Worm (Caenorhabditis elegans): ENCODE measurements around the gene ZK185.3.

ZK185.3 gene

DNA sequence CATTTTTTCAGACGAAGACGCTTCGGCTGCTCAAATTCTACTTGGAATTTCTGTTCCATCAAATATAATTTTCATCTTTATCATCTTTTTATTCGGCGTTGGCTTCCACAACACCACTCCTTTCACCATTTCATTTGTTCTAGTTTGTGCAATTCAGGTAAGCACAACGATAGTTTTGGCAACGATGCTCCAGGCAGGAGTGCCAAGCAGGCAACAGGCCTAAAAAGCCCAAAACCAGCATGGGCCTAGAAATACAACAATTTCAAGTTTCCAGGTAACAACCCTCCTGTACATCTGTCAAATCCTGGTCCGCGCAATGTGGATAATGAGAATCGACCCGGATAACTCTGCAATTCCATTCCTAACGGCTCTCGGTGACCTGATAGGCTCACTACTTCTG is 11.0 kb upstream of the ZK185.3 start:
- TF ChIP-seq che-1 (tag; optimal IDR thresholded peaks at IDR 0.05) = no peak
- no peak for TF ChIP-seq ahr-1 (tag; optimal IDR thresholded peaks at IDR 0.05)
- no peak for TF ChIP-seq zip-5 (tag; optimal IDR thresholded peaks at IDR 0.05)
- TF ChIP-seq F13H6.1 (tag; optimal IDR thresholded peaks at IDR 0.05) = no peak
- no peak for TF ChIP-seq ceh-9 (tag; optimal IDR thresholded peaks at IDR 0.05)

- TF ChIP-seq ceh-30 (tag; optimal IDR thresholded peaks at IDR 0.05) (no peak), elt-2 (tag; optimal IDR thresholded peaks at IDR 0.05) (peak; percentile 10)
Observed at ce11 chrIV:4538672-4539071, 8.4 kb upstream of the ZK185.3 start.

DNA sequence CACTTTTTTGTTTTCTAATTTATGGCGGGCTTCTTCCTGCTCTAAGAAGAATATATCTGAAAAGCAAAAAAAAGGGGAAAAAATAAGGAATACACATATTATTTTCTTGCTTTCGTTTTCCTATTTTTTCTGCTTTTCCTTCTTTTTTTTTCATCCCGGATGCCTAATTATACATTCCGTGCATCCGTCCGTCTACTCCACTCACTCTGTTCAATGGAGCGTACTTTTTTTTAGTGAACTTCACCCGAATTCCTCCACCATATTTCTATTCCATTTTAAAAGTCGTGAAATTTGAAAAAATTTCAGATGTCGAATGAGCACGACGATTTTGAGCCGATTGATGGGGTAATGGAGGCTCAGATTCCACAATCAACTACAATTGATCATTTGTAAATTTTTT is 6.0 kb upstream of the ZK185.3 start, which contains the start of gene ZK185.2:
Gene ZK185.2, plus strand, starts transcription at position 301 of the 400 bp plus-strand sequence.
- TF ChIP-seq ama-1 (optimal IDR thresholded peaks at IDR 0.05) (no peak), lim-6 (tag; optimal IDR thresholded peaks at IDR 0.05) (no peak), syd-9 (tag; optimal IDR thresholded peaks at IDR 0.05) (no peak)

- TF ChIP-seq tbx-2 (tag; optimal IDR thresholded peaks at IDR 0.05) (no peak), elt-2 (tag; optimal IDR thresholded peaks at IDR 0.05) (no peak), hlh-30 (tag; optimal IDR thresholded peaks at IDR 0.05; ENCODE audit: insufficient read depth) (no peak), ets-4 (tag; optimal IDR thresholded peaks at IDR 0.05) (no peak), ceh-2 (tag; optimal IDR thresholded peaks at IDR 0.05) (no peak), sox-2 (GFP tag; IDR thresholded peaks at IDR 0.05) (no peak), nfya-1 (tag; optimal IDR thresholded peaks at IDR 0.05) (no peak)
Observed at ce11 chrIV:4533025-4533424, 2.8 kb upstream of the ZK185.3 start, which contains the start of gene ZK185.4. Gene ZK185.4 (minus strand): TSS chrIV:4533125.

ce11 chrIV:4526724-4527123 is 3.5 kb downstream of the ZK185.3 start:
- TF ChIP-seq dve-1 (tag; optimal IDR thresholded peaks at IDR 0.05) (peak; percentile 54), lim-6 (tag; optimal IDR thresholded peaks at IDR 0.05) (no peak), sdc-2 (tag; optimal IDR thresholded peaks at IDR 0.05) (no peak), ahr-1 (tag; optimal IDR thresholded peaks at IDR 0.05) (no peak), K02D7.2 (tag; optimal IDR thresholded peaks at IDR 0.05) (no peak), C08G9.2 (tag; optimal IDR thresholded peaks at IDR 0.05) (no peak)

DNA sequence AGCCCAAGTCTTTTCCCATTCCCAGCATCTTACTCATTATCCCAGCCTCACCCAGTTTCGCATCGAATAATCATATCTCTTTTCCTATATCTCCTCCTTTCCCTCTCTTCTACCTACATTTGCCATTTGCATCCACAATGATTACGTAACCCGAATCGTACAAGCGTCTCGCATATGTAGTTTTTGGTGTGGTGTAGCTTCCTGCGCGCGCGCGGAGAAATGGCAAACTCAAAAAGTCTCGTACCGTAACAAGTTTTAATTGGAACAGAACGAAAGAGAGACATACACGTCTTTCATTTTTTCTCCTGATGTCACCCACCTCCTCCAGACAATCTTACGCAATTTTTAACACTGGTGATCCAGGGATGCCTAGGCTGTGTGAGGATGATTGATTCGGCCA is 4.2 kb downstream of the ZK185.3 start:
- TF ChIP-seq hlh-6 (tag; optimal IDR thresholded peaks at IDR 0.05) = no peak
- no peak for TF ChIP-seq pax-1 (tag; optimal IDR thresholded peaks at IDR 0.05)
- TF ChIP-seq ceh-45 (GFP tag; IDR thresholded peaks at IDR 0.05) = no peak
- TF ChIP-seq ceh-19 (GFP tag; optimal IDR thresholded peaks at IDR 0.05) = no peak
- TF ChIP-seq ahr-1 (tag; optimal IDR thresholded peaks at IDR 0.05) = no peak
- no peak for TF ChIP-seq pros-1 (tag; optimal IDR thresholded peaks at IDR 0.05)
- no peak for TF ChIP-seq T23F11.4 (GFP tag; optimal IDR thresholded peaks at IDR 0.05)
- no peak for TF ChIP-seq pha-2 (tag; optimal IDR thresholded peaks at IDR 0.05)
- TF ChIP-seq ref-2 (tag; optimal IDR thresholded peaks at IDR 0.05) = no peak
- TF ChIP-seq F13H6.1 (tag; optimal IDR thresholded peaks at IDR 0.05) = no peak
- TF ChIP-seq fax-1 (tag; optimal IDR thresholded peaks at IDR 0.05) = no peak
- no peak for TF ChIP-seq ceh-6 (GFP tag; optimal IDR thresholded peaks at IDR 0.05)
- TF ChIP-seq pqm-1 (tag; optimal IDR thresholded peaks at IDR 0.05) = no peak
- TF ChIP-seq unc-55 (GFP tag; optimal IDR thresholded peaks at IDR 0.05) = no peak

DNA sequence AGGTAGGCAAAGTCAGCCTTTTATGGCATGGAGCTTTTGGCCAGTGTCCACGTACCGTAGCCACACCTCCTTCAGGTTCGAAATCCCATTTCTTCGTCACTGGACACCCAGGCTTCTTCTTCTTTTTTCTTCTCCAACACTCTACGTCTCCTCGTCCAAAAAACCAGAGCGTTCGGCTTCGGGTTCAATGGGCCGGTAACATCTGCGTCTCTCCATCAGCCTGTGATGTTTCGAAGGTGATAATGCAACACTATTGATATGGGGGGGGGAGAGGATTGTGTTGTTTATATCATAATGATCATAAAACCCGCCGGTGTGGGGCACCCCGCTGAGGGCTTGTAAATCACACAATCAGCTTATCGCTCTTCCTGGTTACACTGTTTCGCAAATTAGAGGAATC is 5.3 kb downstream of the ZK185.3 start, which contains the start of gene ZK180.6:
Gene ZK180.6, minus strand, starts transcription at position 101 of the 400 bp plus-strand sequence.
- TF ChIP-seq Y22D7AL.16 (tag; optimal IDR thresholded peaks at IDR 0.05) (no peak), hlh-8 (tag; optimal IDR thresholded peaks at IDR 0.05) (no peak), pqm-1 (tag; optimal IDR thresholded peaks at IDR 0.05) (no peak), C38D4.7 (GFP tag; optimal IDR thresholded peaks at IDR 0.05) (no peak), che-1 (tag; optimal IDR thresholded peaks at IDR 0.05) (no peak), unc-86 (tag; optimal IDR thresholded peaks at IDR 0.05) (no peak), tbx-7 (tag; optimal IDR thresholded peaks at IDR 0.05) (no peak), K09A11.1 (tag; optimal IDR thresholded peaks at IDR 0.05; ENCODE audit: insufficient read depth) (no peak), ceh-18 (tag; optimal IDR thresholded peaks at IDR 0.05) (no peak), ceh-48 (tag; optimal IDR thresholded peaks at IDR 0.05) (no peak), odd-2 (tag; optimal IDR thresholded peaks at IDR 0.05) (no peak)

Data from whole organism, late embryonic.